Worm (Caenorhabditis elegans) whole organism, L3 larva: Measurements from ENCODE around the gene hum-5.

Source experiments
- ama-1 ChIP-seq: fragments of 150-350 bp; optimal IDR thresholded peaks from 2 replicates; lab custom pipeline; 2018
- ceh-82 ChIP-seq: fragments of 150-350 bp; optimal IDR thresholded peaks from 2 replicates; lab custom pipeline; 2014; ENCODE audit warnings: missing biosample characterization, missing genetic modification characterization
- ceh-9 ChIP-seq: sonication (generic microtip); optimal IDR thresholded peaks from 2 replicates; lab custom pipeline; 2018; ENCODE audit warnings: missing biosample characterization, missing genetic modification characterization
- egl-27 ChIP-seq: sonication (generic microtip); optimal IDR thresholded peaks from 4 replicates; lab custom pipeline; 2017; ENCODE audit warnings: missing biosample characterization, missing genetic modification reagents, missing genetic modification characterization
- elt-1 ChIP-seq: fragments of 150-350 bp; optimal IDR thresholded peaks from 2 replicates; lab custom pipeline; 2014; ENCODE audit warnings: missing biosample characterization, missing genetic modification characterization
- elt-3 ChIP-seq, 3 experiments: fragments of 150-350 bp in 1 of 3; sonication (generic microtip) in 2 of 3; optimal IDR thresholded peaks; 2 replicates in 2 of 3; 4 replicates in 1 of 3; lab custom pipeline; 2014 to 2017; ENCODE audit warnings: missing biosample characterization in 3 of 3, missing genetic modification characterization in 3 of 3
- fos-1 ChIP-seq: fragments of 150-350 bp; optimal IDR thresholded peaks from 2 replicates; lab custom pipeline; 2014; ENCODE audit warnings: missing biosample characterization, missing genetic modification characterization
- pha-4 ChIP-seq: fragments of 150-350 bp; optimal IDR thresholded peaks from 2 replicates; lab custom pipeline; 2014; ENCODE audit warnings: missing biosample characterization, missing genetic modification reagents, missing genetic modification characterization
- unc-62 ChIP-seq: fragments of 150-350 bp; sonication (generic microtip); optimal IDR thresholded peaks from 4 replicates; lab custom pipeline; 2014; ENCODE audit warnings: missing biosample characterization, missing genetic modification reagents, missing genetic modification characterization

DNA sequence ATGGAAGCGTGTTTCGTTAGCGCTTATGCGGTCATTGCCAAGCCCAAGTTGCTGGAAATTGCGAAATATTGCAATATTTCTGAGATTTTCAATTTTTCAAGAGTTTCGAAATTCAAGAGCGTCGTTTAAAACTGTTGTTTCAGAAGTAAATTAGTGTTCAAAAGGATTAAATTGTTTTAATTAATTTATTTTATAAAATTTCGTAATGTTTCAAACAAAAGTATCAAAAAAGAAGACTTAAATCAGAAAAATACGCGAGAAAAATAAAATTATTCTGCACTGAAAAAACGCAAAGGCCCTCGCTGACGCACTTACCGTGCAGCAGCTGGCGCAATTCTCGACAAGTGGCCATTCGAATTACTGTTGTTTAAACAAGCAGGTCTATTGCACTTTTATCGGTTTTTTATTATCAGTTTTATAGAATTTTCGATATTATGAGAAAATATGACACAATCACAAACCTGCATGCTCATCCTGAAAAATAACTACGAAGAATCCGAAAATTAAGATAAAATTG lies 32.5 kb downstream of the hum-5 start, which contains the start of gene tif-1A:
- TF ChIP-seq ceh-9 (tag; lab: Kevin White, UChicago) (no peak), pha-4 (tag; lab: Kevin White, UChicago) (peak; percentile 96), elt-1 (tag; lab: Kevin White, UChicago) (no peak), ceh-82 (tag; lab: Kevin White, UChicago) (no peak), ama-1 (lab: Kevin White, UChicago) (peak; percentile 61), fos-1 (no peak), egl-27 (tag; lab: Kevin White, UChicago) (no peak), unc-62 (no peak), elt-3 (tag; optimal IDR thresholded peaks at IDR 0.05; lab: Kevin White, UChicago) (no peak)
